Worm (Caenorhabditis elegans) whole organism, L1 larva: Measurements from ENCODE around the gene C14B1.3.

Experiments used
- lin-13 ChIP-seq: fragments of 150-350 bp; optimal IDR thresholded peaks from 2 replicates; lab custom pipeline; 2014; ENCODE audit warnings: missing biosample characterization, missing genetic modification reagents, missing genetic modification characterization
- lin-39 ChIP-seq: fragments of 150-350 bp; optimal IDR thresholded peaks from 2 replicates; lab custom pipeline; 2014; ENCODE audit warnings: missing biosample characterization, missing genetic modification reagents, missing genetic modification characterization
- mef-2 ChIP-seq: fragments of 150-350 bp; optimal IDR thresholded peaks from 2 replicates; lab custom pipeline; 2014; ENCODE audit warnings: missing biosample characterization, missing genetic modification characterization
- nhr-12 ChIP-seq: sonication (generic microtip); optimal IDR thresholded peaks from 2 replicates; lab custom pipeline; 2017; ENCODE audit warnings: missing biosample characterization, missing genetic modification characterization
- nhr-76 ChIP-seq: sonication (generic microtip); optimal IDR thresholded peaks from 2 replicates; lab custom pipeline; 2017; ENCODE audit warnings: missing biosample characterization, missing genetic modification characterization
- snpc-4 ChIP-seq: fragments of 150-350 bp; optimal IDR thresholded peaks from 2 replicates; lab custom pipeline; 2014; ENCODE audit warnings: missing biosample characterization, missing genetic modification characterization
- zag-1 ChIP-seq: fragments of 150-350 bp; optimal IDR thresholded peaks from 2 replicates; lab custom pipeline; 2014; ENCODE audit warnings: missing biosample characterization, missing genetic modification characterization
- ztf-11 ChIP-seq, 2 experiments: sonication (generic microtip); optimal IDR thresholded peaks; 2 replicates each; lab custom pipeline; 2016 to 2017; ENCODE audit warnings: missing genetic modification characterization in 2 of 2, missing biosample characterization in 1 of 2, missing compliant biosample characterization in 1 of 2

ce11 chrIII:3706586-3706985 lies 3.2 kb downstream of the C14B1.3 start, which contains the start of gene dph-1:
- TF ChIP-seq snpc-4 (tag; lab: Kevin White, UChicago): no peak
- no peak for TF ChIP-seq ztf-11 (tag; optimal IDR thresholded peaks at IDR 0.05; lab: Kevin White, UChicago)
- TF ChIP-seq lin-39 (tag; lab: Kevin White, UChicago): no peak
- no peak for TF ChIP-seq nhr-76 (tag; lab: Kevin White, UChicago)
- no peak for TF ChIP-seq mef-2
- TF ChIP-seq zag-1 (tag; lab: Kevin White, UChicago): no peak
- TF ChIP-seq nhr-12 (tag; lab: Kevin White, UChicago): no peak
- no peak for TF ChIP-seq lin-13 (GFP tag; lab: Kevin White, UChicago)
